Fruit fly (Drosophila melanogaster) whole organism, embryonic: Measurements from ENCODE around the gene CG5731.

ENCODE experiments used
- BEAF-32 ChIP-seq: fragments of 200-800 bp; sonication (Bioruptor generic); optimal IDR thresholded peaks from 3 replicates; lab custom pipeline; 2017; ENCODE audit warnings: missing biosample characterization, missing genetic modification characterization, mild to moderate bottlenecking, moderate library complexity, missing genetic modification reagents
- Bteb2 ChIP-seq: fragments of 200-800 bp; sonication (Bioruptor generic); optimal IDR thresholded peaks from 2 replicates; lab custom pipeline; 2016; ENCODE audit warnings: missing biosample characterization, missing genetic modification characterization
- CG11398 ChIP-seq: fragments of 200-800 bp; sonication (Bioruptor generic); optimal IDR thresholded peaks from 2 replicates; lab custom pipeline; 2016; ENCODE audit warnings: missing biosample characterization, missing genetic modification characterization
- CG11723 ChIP-seq: fragments of 200-800 bp; sonication (Bioruptor generic); optimal IDR thresholded peaks from 2 replicates; lab custom pipeline; 2017; ENCODE audit warnings: missing biosample characterization, mild to moderate bottlenecking, missing genetic modification characterization
- CG12391 ChIP-seq: fragments of 200-800 bp; sonication (Bioruptor generic); optimal IDR thresholded peaks from 3 replicates; lab custom pipeline; 2018; ENCODE audit warnings: missing biosample characterization, mild to moderate bottlenecking, missing genetic modification characterization, moderate library complexity
- CG14050 ChIP-seq: fragments of 200-800 bp; sonication (Bioruptor generic); IDR thresholded peaks from 3 replicates; pipeline ENCODE4 v1.3.6; 2022; ENCODE audit warnings: missing biosample characterization, missing genetic modification characterization
- CG16863 ChIP-seq: fragments of 200-800 bp; sonication (Bioruptor generic); optimal IDR thresholded peaks from 3 replicates; lab custom pipeline; 2016; ENCODE audit warnings: missing biosample characterization, missing genetic modification characterization
- CG17829 ChIP-seq: fragments of 200-800 bp; optimal IDR thresholded peaks from 2 replicates; lab custom pipeline; 2019; ENCODE audit warnings: missing biosample characterization, mild to moderate bottlenecking, missing genetic modification characterization, moderate library complexity
- CG18619 ChIP-seq: fragments of 200-800 bp; sonication (Bioruptor generic); optimal IDR thresholded peaks from 3 replicates; lab custom pipeline; 2017; ENCODE audit warnings: missing biosample characterization, mild to moderate bottlenecking, missing genetic modification characterization
- CG31441 ChIP-seq: fragments of 200-800 bp; sonication (Bioruptor generic); IDR thresholded peaks from 2 replicates; pipeline ENCODE4 v1.3.6; 2022; ENCODE audit warnings: missing biosample characterization, missing genetic modification characterization
- CG32767 ChIP-seq: fragments of 200-800 bp; sonication (Bioruptor generic); IDR thresholded peaks from 2 replicates; pipeline ENCODE4 v1.3.6; 2022; ENCODE audit warnings: missing biosample characterization, missing genetic modification characterization
- CG34376 ChIP-seq: fragments of 200-800 bp; sonication (Bioruptor generic); optimal IDR thresholded peaks from 2 replicates; lab custom pipeline; 2018; ENCODE audit warnings: missing biosample characterization, mild to moderate bottlenecking, missing genetic modification characterization
- CG3838 ChIP-seq: fragments of 200-800 bp; sonication (Bioruptor generic); optimal IDR thresholded peaks from 3 replicates; lab custom pipeline; 2016; ENCODE audit warnings: missing biosample characterization, missing genetic modification characterization
- CG6254 ChIP-seq: fragments of 200-800 bp; sonication (Bioruptor generic); optimal IDR thresholded peaks from 3 replicates; lab custom pipeline; 2017; ENCODE audit warnings: mild to moderate bottlenecking, missing biosample characterization, missing genetic modification reagents, missing genetic modification characterization
- CG6791 ChIP-seq: fragments of 200-800 bp; sonication (Bioruptor generic); IDR thresholded peaks from 3 replicates; pipeline ENCODE4 v1.3.6; 2022; ENCODE audit warnings: missing biosample characterization, missing genetic modification characterization; ENCODE audit not compliant: partially characterized antibody
- CG7963 ChIP-seq: fragments of 200-800 bp; sonication (Bioruptor generic); IDR thresholded peaks from 3 replicates; pipeline ENCODE4 v1.3.6; 2022; ENCODE audit warnings: missing biosample characterization, missing genetic modification characterization; ENCODE audit not compliant: partially characterized antibody
- CG9876 ChIP-seq: fragments of 200-800 bp; sonication (Bioruptor generic); optimal IDR thresholded peaks from 2 replicates; lab custom pipeline; 2016; ENCODE audit warnings: missing biosample characterization, missing genetic modification characterization
- CoRest ChIP-seq: fragments of 200-800 bp; sonication (Bioruptor generic); optimal IDR thresholded peaks from 3 replicates; lab custom pipeline; 2018; ENCODE audit warnings: missing biosample characterization, mild to moderate bottlenecking, missing genetic modification characterization, moderate library complexity
- Dbx ChIP-seq: fragments of 200-800 bp; sonication (Bioruptor generic); IDR thresholded peaks from 3 replicates; pipeline ENCODE4 v1.3.6; 2022; ENCODE audit warnings: missing biosample characterization, missing genetic modification characterization
- Dip3 ChIP-seq: fragments of 200-800 bp; sonication (Bioruptor generic); optimal IDR thresholded peaks from 3 replicates; lab custom pipeline; 2016; ENCODE audit warnings: missing biosample characterization, missing genetic modification characterization
- E2f2 ChIP-seq: fragments of 200-800 bp; sonication (Bioruptor generic); IDR thresholded peaks from 2 replicates; pipeline ENCODE4 v1.3.6; 2022; ENCODE audit warnings: missing biosample characterization, missing genetic modification characterization
- H15 ChIP-seq: fragments of 200-800 bp; sonication (Bioruptor generic); IDR thresholded peaks from 3 replicates; pipeline ENCODE4 v1.3.6; 2022; ENCODE audit warnings: missing biosample characterization, missing genetic modification characterization
- HLH54F ChIP-seq: fragments of 200-800 bp; sonication (Bioruptor generic); optimal IDR thresholded peaks from 3 replicates; lab custom pipeline; 2016; ENCODE audit warnings: missing biosample characterization, missing genetic modification characterization
- Hey ChIP-seq: fragments of 200-800 bp; sonication (Bioruptor generic); optimal IDR thresholded peaks from 3 replicates; lab custom pipeline; 2018; ENCODE audit warnings: missing biosample characterization, mild to moderate bottlenecking, missing genetic modification characterization
- Hr51 ChIP-seq, 2 experiments: fragments of 200-800 bp; sonication (Bioruptor generic); optimal IDR thresholded peaks; 2 replicates in 1 of 2; 3 replicates in 1 of 2; lab custom pipeline; 2016 to 2018; ENCODE audit warnings: missing biosample characterization in 2 of 2, missing genetic modification characterization in 2 of 2, mild to moderate bottlenecking in 1 of 2, moderate library complexity in 1 of 2
- MESR4 ChIP-seq: fragments of 200-800 bp; sonication (Bioruptor generic); optimal IDR thresholded peaks from 2 replicates; lab custom pipeline; 2018; ENCODE audit warnings: missing biosample characterization, mild to moderate bottlenecking, missing genetic modification characterization, moderate library complexity
- NFAT ChIP-seq: fragments of 200-800 bp; sonication (Bioruptor generic); IDR thresholded peaks from 2 replicates; pipeline ENCODE4 v1.3.6; 2022; ENCODE audit warnings: missing biosample characterization, missing genetic modification characterization
- NK7.1 ChIP-seq: fragments of 200-800 bp; sonication (Bioruptor generic); optimal IDR thresholded peaks from 3 replicates; lab custom pipeline; 2016; ENCODE audit warnings: missing biosample characterization, missing genetic modification characterization
- Scr ChIP-seq: fragments of 200-800 bp; sonication (Bioruptor generic); IDR thresholded peaks from 2 replicates; pipeline ENCODE4 v1.3.6; 2022; ENCODE audit warnings: missing biosample characterization, missing genetic modification characterization; ENCODE audit not compliant: partially characterized antibody
- Six4 ChIP-seq: fragments of 200-800 bp; sonication (Bioruptor generic); optimal IDR thresholded peaks from 2 replicates; lab custom pipeline; 2016; ENCODE audit warnings: missing biosample characterization, missing genetic modification characterization
- Taf1 ChIP-seq: fragments of 200-800 bp; sonication (Bioruptor generic); IDR thresholded peaks from 2 replicates; pipeline ENCODE4 v1.3.6; 2022; ENCODE audit warnings: missing biosample characterization, missing genetic modification characterization
- al ChIP-seq: fragments of 200-800 bp; sonication (Bioruptor generic); IDR thresholded peaks from 2 replicates; pipeline ENCODE4 v1.3.6; 2022; ENCODE audit warnings: missing biosample characterization, missing genetic modification characterization
- amos ChIP-seq: fragments of 200-800 bp; sonication (Bioruptor generic); IDR thresholded peaks from 2 replicates; pipeline ENCODE4 v1.3.6; 2022; ENCODE audit warnings: missing biosample characterization, missing genetic modification characterization; ENCODE audit not compliant: partially characterized antibody
- az2 ChIP-seq: fragments of 200-800 bp; sonication (Bioruptor generic); optimal IDR thresholded peaks from 3 replicates; lab custom pipeline; 2016; ENCODE audit warnings: missing biosample characterization, missing genetic modification characterization
- cato ChIP-seq: fragments of 200-800 bp; sonication (Bioruptor generic); optimal IDR thresholded peaks from 2 replicates; lab custom pipeline; 2016; ENCODE audit warnings: missing biosample characterization, missing genetic modification characterization, borderline replicate concordance
- chinmo ChIP-seq: fragments of 200-800 bp; sonication (Bioruptor generic); IDR thresholded peaks from 4 replicates; pipeline ENCODE4 v1.3.6; 2022; ENCODE audit warnings: missing biosample characterization, missing genetic modification characterization; ENCODE audit not compliant: partially characterized antibody
- chm ChIP-seq: fragments of 200-800 bp; sonication (Bioruptor generic); IDR thresholded peaks from 2 replicates; pipeline ENCODE4 v1.3.6; 2022; ENCODE audit warnings: missing biosample characterization, missing genetic modification characterization
- croc ChIP-seq: fragments of 200-800 bp; sonication (Bioruptor generic); conservative IDR thresholded peaks from 3 replicates; pipeline ENCODE4 v1.3.6; 2022; ENCODE audit warnings: missing biosample characterization, missing genetic modification characterization
- ems ChIP-seq: fragments of 200-800 bp; sonication (Bioruptor generic); optimal IDR thresholded peaks from 3 replicates; lab custom pipeline; 2016; ENCODE audit warnings: missing biosample characterization, missing genetic modification characterization
- gem ChIP-seq: fragments of 200-800 bp; sonication (Bioruptor generic); optimal IDR thresholded peaks from 2 replicates; lab custom pipeline; 2019; ENCODE audit warnings: missing biosample characterization, mild to moderate bottlenecking, missing genetic modification characterization, moderate library complexity
- hb ChIP-seq: fragments of 200-800 bp; sonication (Bioruptor generic); IDR thresholded peaks from 3 replicates; pipeline ENCODE4 v1.3.6; 2022; ENCODE audit warnings: missing biosample characterization, missing genetic modification characterization; ENCODE audit not compliant: partially characterized antibody
- insv ChIP-seq, 2 experiments: fragments of 200-800 bp; sonication (Bioruptor generic); optimal IDR thresholded peaks; 3 replicates each; lab custom pipeline; 2016 to 2018; ENCODE audit warnings: missing biosample characterization in 2 of 2, missing genetic modification characterization in 2 of 2
- luna ChIP-seq: fragments of 200-800 bp; sonication (Bioruptor generic); optimal IDR thresholded peaks from 2 replicates; lab custom pipeline; 2016; ENCODE audit warnings: missing biosample characterization, missing genetic modification characterization
- nau ChIP-seq: fragments of 200-800 bp; sonication (Bioruptor generic); optimal IDR thresholded peaks from 3 replicates; lab custom pipeline; 2017; ENCODE audit warnings: missing biosample characterization, mild to moderate bottlenecking, missing genetic modification characterization, missing genetic modification reagents
- ro ChIP-seq: fragments of 200-800 bp; sonication (Bioruptor generic); IDR thresholded peaks from 2 replicates; pipeline ENCODE4 v1.3.6; 2022; ENCODE audit warnings: missing biosample characterization, missing genetic modification characterization
- sens-2 ChIP-seq: fragments of 200-800 bp; sonication (Bioruptor generic); IDR thresholded peaks from 2 replicates; pipeline ENCODE4 v1.3.6; 2022; ENCODE audit warnings: missing biosample characterization, missing genetic modification characterization
- sr ChIP-seq: fragments of 200-800 bp; sonication (Bioruptor generic); IDR thresholded peaks from 3 replicates; pipeline ENCODE4 v1.3.6; 2022; ENCODE audit warnings: missing biosample characterization, missing genetic modification characterization
- toy ChIP-seq: fragments of 200-800 bp; sonication (Bioruptor generic); IDR thresholded peaks from 2 replicates; pipeline ENCODE4 v1.3.6; 2022; ENCODE audit warnings: missing biosample characterization, missing genetic modification characterization
- trem ChIP-seq: fragments of 200-800 bp; optimal IDR thresholded peaks from 3 replicates; lab custom pipeline; 2019; ENCODE audit warnings: missing biosample characterization, mild to moderate bottlenecking, missing genetic modification characterization, moderate library complexity
- z ChIP-seq: fragments of 200-800 bp; sonication (Bioruptor generic); IDR thresholded peaks from 3 replicates; pipeline ENCODE4 v1.3.6; 2022; ENCODE audit warnings: missing biosample characterization, missing genetic modification characterization
- zen2 ChIP-seq: fragments of 200-800 bp; sonication (Bioruptor generic); IDR thresholded peaks from 3 replicates; pipeline ENCODE4 v1.3.6; 2022; ENCODE audit warnings: missing biosample characterization, missing genetic modification characterization; ENCODE audit not compliant: partially characterized antibody

Gene CG5731

DNA sequence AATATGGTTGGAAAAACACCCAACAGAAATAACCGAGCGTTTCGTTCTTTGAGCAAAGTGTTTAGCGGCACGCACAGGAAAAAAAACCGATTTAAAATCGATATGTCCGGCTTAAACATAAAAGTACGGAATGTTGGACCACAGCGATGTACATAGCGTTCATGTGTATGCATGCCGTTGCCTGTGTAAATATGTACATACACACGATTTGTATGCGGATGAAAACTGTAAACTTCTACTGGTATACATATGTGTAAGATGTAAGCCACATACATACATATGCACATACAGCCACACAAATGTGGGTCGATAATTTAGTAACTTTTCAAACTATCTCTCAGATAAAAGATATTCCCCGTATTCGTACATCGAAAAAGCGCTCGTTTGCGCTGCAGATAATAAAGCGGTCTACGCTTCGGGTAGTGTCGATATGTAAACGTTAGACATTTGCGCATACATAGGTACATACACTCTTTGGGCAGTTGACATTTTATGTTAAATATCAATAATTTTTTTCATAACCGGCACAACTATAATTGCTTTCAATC, 40.2 kb upstream of the CG5731 start (continued):
- no peak for TF ChIP-seq trem (tag; lab: Kevin White, UChicago)
- no peak for TF ChIP-seq MESR4 (GFP tag; lab: Kevin White, UChicago)
- no peak for TF ChIP-seq hb (GFP tag; lab: Robert Waterston, UW)
- no peak for TF ChIP-seq CG7963 (GFP tag; lab: Robert Waterston, UW)
- TF ChIP-seq CG9876 (GFP tag; lab: Kevin White, UChicago) = no peak
- TF ChIP-seq toy = no peak
- TF ChIP-seq CG6254 = peak; percentile 11
- TF ChIP-seq zen2 (GFP tag; lab: Robert Waterston, UW) = no peak
- TF ChIP-seq Six4 (GFP tag; lab: Kevin White, UChicago) = no peak
- TF ChIP-seq ems (GFP tag; lab: Kevin White, UChicago) = no peak
- no peak for TF ChIP-seq luna
- TF ChIP-seq CoRest (tag; lab: Kevin White, UChicago) = no peak
- no peak for TF ChIP-seq Taf1 (GFP tag; lab: Robert Waterston, UW)
- TF ChIP-seq CG3838 (GFP tag; lab: Kevin White, UChicago) = no peak
- TF ChIP-seq cato (GFP tag; lab: Kevin White, UChicago) = no peak
- peak; percentile 3 for TF ChIP-seq nau (GFP tag; lab: Kevin White, UChicago)
- no peak for TF ChIP-seq E2f2 (GFP tag; lab: Robert Waterston, UW)
- peak; percentile 80 for TF ChIP-seq chm (GFP tag; lab: Robert Waterston, UW)
- TF ChIP-seq insv (GFP tag; optimal IDR thresholded peaks at IDR 0.05; lab: Kevin White, UChicago) = peak in 1 of 2 experiments; percentile 55
- no peak for TF ChIP-seq gem
- no peak for TF ChIP-seq az2 (GFP tag; lab: Kevin White, UChicago)
- TF ChIP-seq CG6791 (GFP tag; lab: Robert Waterston, UW) = no peak
- TF ChIP-seq CG34376 (GFP tag; lab: Kevin White, UChicago) = peak; percentile 80
- TF ChIP-seq Scr (GFP tag; lab: Robert Waterston, UW) = 0 out of 2 replicates have a peak, but pooled peaks have one; percentile 17
- no peak for TF ChIP-seq Dip3 (GFP tag; lab: Kevin White, UChicago)
- TF ChIP-seq ro = no peak
- TF ChIP-seq al (GFP tag; lab: Robert Waterston, UW) = no peak
- no peak for TF ChIP-seq Hey (tag; lab: Kevin White, UChicago)
- no peak for TF ChIP-seq Bteb2 (GFP tag; lab: Kevin White, UChicago)
- TF ChIP-seq croc (GFP tag; lab: Robert Waterston, UW) = no peak
- TF ChIP-seq Dbx = no peak
- no peak for TF ChIP-seq NK7.1 (GFP tag; lab: Kevin White, UChicago)
- no peak for TF ChIP-seq z
- TF ChIP-seq CG12391 (tag; lab: Kevin White, UChicago) = no peak
- TF ChIP-seq amos (GFP tag; lab: Robert Waterston, UW) = no peak
- no peak for TF ChIP-seq BEAF-32 (GFP tag; lab: Kevin White, UChicago)
- no peak for TF ChIP-seq sens-2 (GFP tag; lab: Robert Waterston, UW)
- TF ChIP-seq CG14050 (GFP tag; lab: Robert Waterston, UW) = no peak
- no peak for TF ChIP-seq NFAT
- peak; percentile 69; the same call in 1 of the 2 replicates for TF ChIP-seq CG32767 (GFP tag; lab: Robert Waterston, UW)
- no peak for TF ChIP-seq H15 (GFP tag; lab: Robert Waterston, UW)
- TF ChIP-seq CG18619 (GFP tag; lab: Kevin White, UChicago) = no peak
- TF ChIP-seq CG11723 (GFP tag; lab: Kevin White, UChicago) = peak; percentile 27
- TF ChIP-seq CG11398 (GFP tag; lab: Kevin White, UChicago) = no peak
- TF ChIP-seq Hr51 (GFP tag; optimal IDR thresholded peaks at IDR 0.05; lab: Kevin White, UChicago) = no peak
- no peak for TF ChIP-seq sr (GFP tag; lab: Robert Waterston, UW)
- no peak for TF ChIP-seq CG16863 (GFP tag; lab: Kevin White, UChicago)
- no peak for TF ChIP-seq HLH54F (GFP tag; lab: Kevin White, UChicago)
- no peak for TF ChIP-seq CG31441 (GFP tag; lab: Robert Waterston, UW)
- TF ChIP-seq CG17829 (tag; lab: Kevin White, UChicago) = no peak
- TF ChIP-seq chinmo (GFP tag; lab: Robert Waterston, UW) = no peak
